Worm (Caenorhabditis elegans) whole organism, L4 larva: ENCODE results near the gene F54D1.6.

Experiments
- T20F7.1 ChIP-seq: fragments of 200-800 bp; sonication (Bioruptor generic); optimal IDR thresholded peaks from 2 replicates; lab custom pipeline; 2018; ENCODE audit warnings: mild to moderate bottlenecking, missing genetic modification characterization, missing compliant biosample characterization
- ama-1 ChIP-seq: fragments of 150-350 bp; optimal IDR thresholded peaks from 2 replicates; lab custom pipeline; 2014; ENCODE audit warnings: inconsistent platforms, mixed read lengths
- ceh-62 ChIP-seq: sonication (generic microtip); optimal IDR thresholded peaks from 2 replicates; lab custom pipeline; 2017; ENCODE audit warnings: missing biosample characterization, missing genetic modification characterization
- daf-12 ChIP-seq: fragments of 150-350 bp; optimal IDR thresholded peaks from 2 replicates; lab custom pipeline; 2014; ENCODE audit warnings: missing biosample characterization, missing genetic modification reagents, missing genetic modification characterization
- egl-27 ChIP-seq: sonication (generic microtip); optimal IDR thresholded peaks from 3 replicates; lab custom pipeline; 2017; ENCODE audit warnings: missing biosample characterization, missing genetic modification reagents, missing genetic modification characterization
- fkh-10 ChIP-seq: fragments of 150-350 bp; optimal IDR thresholded peaks from 2 replicates; lab custom pipeline; 2014; ENCODE audit warnings: missing biosample characterization, missing genetic modification reagents, missing genetic modification characterization
- lin-39 ChIP-seq: fragments of 150-350 bp; optimal IDR thresholded peaks from 2 replicates; lab custom pipeline; 2014; ENCODE audit warnings: missing biosample characterization, missing genetic modification reagents, missing genetic modification characterization
- nhr-237 ChIP-seq: sonication (generic microtip); optimal IDR thresholded peaks from 2 replicates; lab custom pipeline; 2017; ENCODE audit warnings: missing biosample characterization, missing genetic modification characterization
- pqm-1 ChIP-seq: sonication (generic microtip); optimal IDR thresholded peaks from 2 replicates; lab custom pipeline; 2017; ENCODE audit warnings: missing biosample characterization, missing genetic modification characterization
- skn-1 ChIP-seq: fragments of 150-350 bp; optimal IDR thresholded peaks from 2 replicates; lab custom pipeline; 2014; ENCODE audit warnings: missing biosample characterization, missing genetic modification characterization
- snpc-1.2 ChIP-seq: fragments of 200-800 bp; sonication (Bioruptor generic); IDR thresholded peaks from 2 replicates; pipeline ENCODE4 v1.3.6; 2022; ENCODE audit warnings: missing genetic modification reagents, missing genetic modification characterization, missing compliant biosample characterization
- snpc-4 ChIP-seq: fragments of 150-350 bp; optimal IDR thresholded peaks from 2 replicates; lab custom pipeline; 2014; ENCODE audit warnings: missing biosample characterization, missing genetic modification characterization
- ztf-11 ChIP-seq: fragments of 150-350 bp; optimal IDR thresholded peaks from 2 replicates; lab custom pipeline; 2014; ENCODE audit warnings: missing biosample characterization, missing genetic modification characterization

DNA sequence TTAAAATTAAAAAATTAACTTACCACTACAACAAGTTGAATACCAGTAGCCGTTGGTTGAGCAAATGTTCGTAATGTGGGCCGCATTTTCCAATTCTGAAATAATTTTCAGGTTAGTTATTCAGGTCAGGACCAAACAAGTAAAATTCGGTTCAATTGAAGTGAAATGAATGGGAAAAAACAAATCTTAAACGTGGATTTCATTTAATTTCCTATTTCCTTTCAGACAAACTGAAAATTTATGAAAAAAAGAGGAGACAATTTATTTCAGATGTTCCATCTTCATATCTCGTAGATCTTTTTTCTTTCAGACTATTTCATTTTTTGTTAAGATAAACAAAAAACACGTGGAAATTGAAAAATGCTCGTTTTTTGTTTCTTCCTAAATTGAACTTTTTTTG lies 46.2 kb upstream of the F54D1.6 start, which contains the start of gene C05C12.6:
- TF ChIP-seq lin-39 (tag; lab: Kevin White, UChicago) (no peak), fkh-10 (GFP tag; lab: Kevin White, UChicago) (no peak), T20F7.1 (GFP tag; lab: Kevin White, UChicago) (no peak), ztf-11 (no peak), skn-1 (tag; lab: Kevin White, UChicago) (no peak), pqm-1 (tag; lab: Kevin White, UChicago) (no peak), ceh-62 (tag; lab: Kevin White, UChicago) (no peak), daf-12 (tag; lab: Kevin White, UChicago) (no peak), snpc-4 (tag; lab: Kevin White, UChicago) (no peak), ama-1 (no peak), snpc-1.2 (no peak), nhr-237 (no peak), egl-27 (tag; lab: Kevin White, UChicago) (no peak)
